Worm (Caenorhabditis elegans) whole organism, late embryonic: Measurements from ENCODE around the gene melo-3.

Experiments used
- C08G9.2 ChIP-seq: sonication (generic microtip); optimal IDR thresholded peaks from 2 replicates; lab custom pipeline; 2016; ENCODE audit warnings: mild to moderate bottlenecking, missing genetic modification characterization, moderate library complexity, missing compliant biosample characterization
- K02D7.2 ChIP-seq: sonication (generic microtip); optimal IDR thresholded peaks from 2 replicates; lab custom pipeline; 2017; ENCODE audit warnings: mild to moderate bottlenecking, missing genetic modification characterization, missing compliant biosample characterization
- Y22D7AL.16 ChIP-seq: sonication (generic microtip); optimal IDR thresholded peaks from 2 replicates; lab custom pipeline; 2016; ENCODE audit warnings: missing genetic modification characterization, missing compliant biosample characterization
- ama-1 ChIP-seq: fragments of 150-350 bp; optimal IDR thresholded peaks from 2 replicates; lab custom pipeline; 2014
- ceh-14 ChIP-seq: sonication (generic microtip); optimal IDR thresholded peaks from 2 replicates; lab custom pipeline; 2016; ENCODE audit warnings: missing genotype, missing genetic modification characterization, missing compliant biosample characterization
- ceh-18 ChIP-seq: sonication (generic microtip); optimal IDR thresholded peaks from 2 replicates; lab custom pipeline; 2016; ENCODE audit warnings: missing genetic modification characterization, missing compliant biosample characterization
- ceh-24 ChIP-seq: sonication (generic microtip); optimal IDR thresholded peaks from 2 replicates; lab custom pipeline; 2016; ENCODE audit warnings: mild to moderate bottlenecking, missing genetic modification characterization, missing compliant biosample characterization
- ceh-30 ChIP-seq: fragments of 150-350 bp; optimal IDR thresholded peaks from 2 replicates; lab custom pipeline; 2014; ENCODE audit warnings: missing biosample characterization, missing genetic modification characterization
- ceh-31 ChIP-seq: sonication (generic microtip); optimal IDR thresholded peaks from 2 replicates; lab custom pipeline; 2016; ENCODE audit warnings: missing genetic modification characterization, missing compliant biosample characterization
- ceh-34 ChIP-seq: sonication (generic microtip); optimal IDR thresholded peaks from 2 replicates; lab custom pipeline; 2016; ENCODE audit warnings: mild to moderate bottlenecking, missing genetic modification characterization, missing compliant biosample characterization
- ceh-48 ChIP-seq: sonication (generic microtip); optimal IDR thresholded peaks from 2 replicates; lab custom pipeline; 2016; ENCODE audit warnings: missing genetic modification characterization, inconsistent platforms, missing compliant biosample characterization
- ceh-6 ChIP-seq: fragments of 200-800 bp; sonication (Bioruptor generic); optimal IDR thresholded peaks from 2 replicates; lab custom pipeline; 2018; ENCODE audit warnings: mild to moderate bottlenecking, missing genetic modification characterization, missing compliant biosample characterization
- ceh-9 ChIP-seq: sonication (generic microtip); optimal IDR thresholded peaks from 2 replicates; lab custom pipeline; 2016; ENCODE audit warnings: mild to moderate bottlenecking, missing genetic modification characterization, inconsistent platforms, missing compliant biosample characterization
- che-1 ChIP-seq: sonication (generic microtip); optimal IDR thresholded peaks from 2 replicates; lab custom pipeline; 2016; ENCODE audit warnings: mild to moderate bottlenecking, missing genetic modification characterization, missing compliant biosample characterization
- dmd-4 ChIP-seq: sonication (generic microtip); optimal IDR thresholded peaks from 2 replicates; lab custom pipeline; 2016; ENCODE audit warnings: borderline replicate concordance, missing genetic modification characterization, missing compliant biosample characterization
- dve-1 ChIP-seq: sonication (generic microtip); optimal IDR thresholded peaks from 2 replicates; lab custom pipeline; 2017; ENCODE audit warnings: antibody characterized with exemption, mild to moderate bottlenecking, missing genetic modification characterization, missing compliant biosample characterization
- elt-2 ChIP-seq: sonication (generic microtip); optimal IDR thresholded peaks from 2 replicates; lab custom pipeline; 2016; ENCODE audit warnings: missing genetic modification reagents, missing genetic modification characterization, missing compliant biosample characterization
- elt-4 ChIP-seq: sonication (generic microtip); optimal IDR thresholded peaks from 2 replicates; lab custom pipeline; 2016; ENCODE audit warnings: missing genetic modification characterization, missing compliant biosample characterization
- ets-4 ChIP-seq: sonication (generic microtip); optimal IDR thresholded peaks from 2 replicates; lab custom pipeline; 2016; ENCODE audit warnings: missing genetic modification characterization, missing compliant biosample characterization
- eyg-1 ChIP-seq: sonication (generic microtip); optimal IDR thresholded peaks from 2 replicates; lab custom pipeline; 2016; ENCODE audit warnings: missing genotype, missing genetic modification characterization, missing compliant biosample characterization
- fax-1 ChIP-seq: sonication (generic microtip); optimal IDR thresholded peaks from 2 replicates; lab custom pipeline; 2016; ENCODE audit warnings: missing genotype, missing genetic modification characterization, missing compliant biosample characterization
- fkh-10 ChIP-seq: fragments of 150-350 bp; optimal IDR thresholded peaks from 2 replicates; lab custom pipeline; 2014; ENCODE audit warnings: missing biosample characterization, missing genetic modification reagents, missing genetic modification characterization
- hlh-13 ChIP-seq: fragments of 200-800 bp; sonication (Bioruptor generic); optimal IDR thresholded peaks from 2 replicates; lab custom pipeline; 2018; ENCODE audit warnings: mild to moderate bottlenecking, missing genetic modification characterization, missing compliant biosample characterization
- hlh-15 ChIP-seq: sonication (generic microtip); optimal IDR thresholded peaks from 2 replicates; lab custom pipeline; 2016; ENCODE audit warnings: missing genetic modification characterization, missing compliant biosample characterization
- hlh-6 ChIP-seq: sonication (generic microtip); optimal IDR thresholded peaks from 2 replicates; lab custom pipeline; 2016; ENCODE audit warnings: missing genotype, missing genetic modification characterization, missing compliant biosample characterization
- lim-6 ChIP-seq: sonication (generic microtip); optimal IDR thresholded peaks from 2 replicates; lab custom pipeline; 2016; ENCODE audit warnings: missing genetic modification characterization, missing compliant biosample characterization
- lin-11 ChIP-seq: fragments of 200-800 bp; sonication (Bioruptor generic); optimal IDR thresholded peaks from 2 replicates; lab custom pipeline; 2018; ENCODE audit warnings: mild to moderate bottlenecking, missing genetic modification characterization, missing compliant biosample characterization
- madf-2 ChIP-seq: sonication (generic microtip); optimal IDR thresholded peaks from 2 replicates; lab custom pipeline; 2017; ENCODE audit warnings: missing genetic modification characterization, missing compliant biosample characterization
- nfya-1 ChIP-seq: sonication (generic microtip); optimal IDR thresholded peaks from 2 replicates; lab custom pipeline; 2017; ENCODE audit warnings: missing genetic modification characterization, mild to moderate bottlenecking, missing compliant biosample characterization, antibody characterized with exemption, moderate library complexity
- nhr-11 ChIP-seq: fragments of 150-350 bp; optimal IDR thresholded peaks from 2 replicates; lab custom pipeline; 2014; ENCODE audit warnings: missing biosample characterization, missing genetic modification characterization
- nhr-232 ChIP-seq: sonication (generic microtip); optimal IDR thresholded peaks from 2 replicates; lab custom pipeline; 2016; ENCODE audit warnings: missing genetic modification characterization, missing compliant biosample characterization
- npax-4 ChIP-seq: sonication (generic microtip); optimal IDR thresholded peaks from 2 replicates; lab custom pipeline; 2016; ENCODE audit warnings: missing genetic modification characterization, missing compliant biosample characterization
- odd-2 ChIP-seq: sonication (generic microtip); optimal IDR thresholded peaks from 2 replicates; lab custom pipeline; 2017; ENCODE audit warnings: antibody characterized with exemption, mild to moderate bottlenecking, missing genetic modification characterization, missing compliant biosample characterization
- pag-3 ChIP-seq: sonication (generic microtip); optimal IDR thresholded peaks from 2 replicates; lab custom pipeline; 2016; ENCODE audit warnings: missing compliant biosample characterization, missing genetic modification characterization, borderline replicate concordance
- pat-9 ChIP-seq: fragments of 200-800 bp; sonication (Bioruptor generic); optimal IDR thresholded peaks from 2 replicates; lab custom pipeline; 2018; ENCODE audit warnings: mild to moderate bottlenecking, missing genetic modification characterization, moderate library complexity, missing compliant biosample characterization
- pax-1 ChIP-seq: fragments of 150-350 bp; optimal IDR thresholded peaks from 2 replicates; lab custom pipeline; 2014; ENCODE audit warnings: missing biosample characterization, missing genetic modification characterization
- pha-2 ChIP-seq: sonication (generic microtip); optimal IDR thresholded peaks from 2 replicates; lab custom pipeline; 2017; ENCODE audit warnings: mild to moderate bottlenecking, missing genetic modification characterization, missing compliant biosample characterization
- pha-4 ChIP-seq: fragments of 150-350 bp; optimal IDR thresholded peaks from 2 replicates; lab custom pipeline; 2018; ENCODE audit warnings: missing biosample characterization, missing genetic modification reagents, missing genetic modification characterization
- pqm-1 ChIP-seq: sonication (generic microtip); optimal IDR thresholded peaks from 2 replicates; lab custom pipeline; 2016; ENCODE audit warnings: missing genetic modification characterization, missing compliant biosample characterization
- pros-1 ChIP-seq: fragments of 150-350 bp; optimal IDR thresholded peaks from 2 replicates; lab custom pipeline; 2014; ENCODE audit warnings: missing biosample characterization, missing genetic modification reagents, missing genetic modification characterization
- ref-2 ChIP-seq: sonication (generic microtip); optimal IDR thresholded peaks from 2 replicates; lab custom pipeline; 2016; ENCODE audit warnings: missing genetic modification characterization, missing compliant biosample characterization
- rnt-1 ChIP-seq: sonication (generic microtip); optimal IDR thresholded peaks from 2 replicates; lab custom pipeline; 2016; ENCODE audit warnings: missing genetic modification characterization, missing compliant biosample characterization
- sdc-2 ChIP-seq: sonication (generic microtip); optimal IDR thresholded peaks from 2 replicates; lab custom pipeline; 2016; ENCODE audit warnings: missing genotype, missing genetic modification characterization, missing compliant biosample characterization
- sox-2 ChIP-seq: fragments of 200-800 bp; sonication (Bioruptor generic); IDR thresholded peaks from 2 replicates; pipeline ENCODE4 v1.3.6; 2022; ENCODE audit warnings: missing genetic modification reagents, missing genetic modification characterization, missing compliant biosample characterization
- sox-4 ChIP-seq: sonication (generic microtip); optimal IDR thresholded peaks from 2 replicates; lab custom pipeline; 2017; ENCODE audit warnings: mild to moderate bottlenecking, missing genetic modification characterization, inconsistent platforms, missing compliant biosample characterization
- syd-9 ChIP-seq: sonication (generic microtip); optimal IDR thresholded peaks from 2 replicates; lab custom pipeline; 2016; ENCODE audit warnings: mild to moderate bottlenecking, missing genetic modification characterization, moderate library complexity, missing compliant biosample characterization
- tbx-2 ChIP-seq: sonication (generic microtip); optimal IDR thresholded peaks from 2 replicates; lab custom pipeline; 2016; ENCODE audit warnings: missing genetic modification characterization, missing compliant biosample characterization
- tbx-7 ChIP-seq: sonication (generic microtip); optimal IDR thresholded peaks from 2 replicates; lab custom pipeline; 2016; ENCODE audit warnings: missing genotype, missing genetic modification characterization, missing compliant biosample characterization
- ttx-3 ChIP-seq: sonication (generic microtip); optimal IDR thresholded peaks from 2 replicates; lab custom pipeline; 2016; ENCODE audit warnings: missing genetic modification reagents, missing genetic modification characterization, missing compliant biosample characterization
- unc-3 ChIP-seq, 2 experiments: fragments of 200-800 bp in 1 of 2; sonication (Bioruptor generic) in 1 of 2; sonication (generic microtip) in 1 of 2; conservative IDR thresholded peaks in 1 of 2; optimal IDR thresholded peaks in 1 of 2; 2 replicates each; pipeline versions ENCODE4 v1.3.6 to Lab custom; 2016 to 2022; ENCODE audit warnings: missing compliant biosample characterization in 2 of 2, missing genetic modification characterization in 2 of 2, missing genetic modification reagents in 1 of 2
- unc-42 ChIP-seq: sonication (generic microtip); optimal IDR thresholded peaks from 2 replicates; lab custom pipeline; 2016; ENCODE audit warnings: missing genotype, missing genetic modification characterization, missing compliant biosample characterization
- ztf-16 ChIP-seq: sonication (generic microtip); optimal IDR thresholded peaks from 2 replicates; lab custom pipeline; 2017; ENCODE audit warnings: missing genetic modification characterization, missing compliant biosample characterization

Gene melo-3

ce11 chrV:15071015-15071810 is 34.5 kb upstream of the melo-3 start, which contains the start of gene unc-76:
Gene unc-76 (plus strand): TSS chrV:15071760.
- TF ChIP-seq dmd-4 (tag; lab: Kevin White, UChicago), result no peak
- TF ChIP-seq unc-3 (GFP tag; conservative IDR thresholded peaks at IDR 0.05; lab: Robert Waterston, UW), result no peak
- peak; percentile 57 for TF ChIP-seq unc-3 (tag; optimal IDR thresholded peaks at IDR 0.05; lab: Kevin White, UChicago)
- TF ChIP-seq pha-4 (tag; lab: Kevin White, UChicago), result no peak
- TF ChIP-seq ets-4, result no peak
- TF ChIP-seq lin-11 (tag; lab: Kevin White, UChicago), result no peak
- no peak for TF ChIP-seq eyg-1 (tag; lab: Kevin White, UChicago)
- TF ChIP-seq sox-2 (GFP tag; lab: Robert Waterston, UW), result peak; percentile 28; the same call in 1 of the 2 replicates
- no peak for TF ChIP-seq madf-2 (tag; lab: Kevin White, UChicago)
- TF ChIP-seq ref-2 (tag; lab: Kevin White, UChicago), result peak; percentile 55
- no peak for TF ChIP-seq ceh-30 (tag; lab: Kevin White, UChicago)
- TF ChIP-seq fkh-10 (GFP tag; lab: Kevin White, UChicago), result no peak
- TF ChIP-seq tbx-7 (tag; lab: Kevin White, UChicago), result no peak
- no peak for TF ChIP-seq hlh-6 (tag; lab: Kevin White, UChicago)
- no peak for TF ChIP-seq K02D7.2 (tag; lab: Kevin White, UChicago)
- peak; percentile 89 for TF ChIP-seq rnt-1 (tag; lab: Kevin White, UChicago)
- TF ChIP-seq lim-6 (tag; lab: Kevin White, UChicago), result no peak
- no peak for TF ChIP-seq ama-1
- no peak for TF ChIP-seq ceh-24
- peak; percentile 24 for TF ChIP-seq syd-9 (tag; lab: Kevin White, UChicago)
- TF ChIP-seq npax-4 (tag; lab: Kevin White, UChicago), result no peak
- peak; percentile 89 for TF ChIP-seq nfya-1
- TF ChIP-seq dve-1 (tag; lab: Kevin White, UChicago), result peak; percentile 92
- no peak for TF ChIP-seq pat-9
- peak; percentile 74 for TF ChIP-seq ceh-14 (tag; lab: Kevin White, UChicago)
- no peak for TF ChIP-seq nhr-232 (tag; lab: Kevin White, UChicago)
- peak; percentile 49 for TF ChIP-seq C08G9.2
- no peak for TF ChIP-seq elt-2
- TF ChIP-seq Y22D7AL.16 (tag; lab: Kevin White, UChicago), result no peak
- no peak for TF ChIP-seq ceh-9 (tag; lab: Kevin White, UChicago)
- TF ChIP-seq fax-1 (tag; lab: Kevin White, UChicago), result peak; percentile 32
- no peak for TF ChIP-seq pag-3
- TF ChIP-seq hlh-13, result no peak
- TF ChIP-seq che-1 (tag; lab: Kevin White, UChicago), result no peak
- TF ChIP-seq ceh-6 (GFP tag; lab: Kevin White, UChicago), result no peak
- TF ChIP-seq ceh-31 (tag; lab: Kevin White, UChicago), result peak; percentile 92
- TF ChIP-seq sdc-2 (tag; lab: Kevin White, UChicago), result no peak
- TF ChIP-seq hlh-15 (tag; lab: Kevin White, UChicago), result no peak
- peak; percentile 73 for TF ChIP-seq pros-1 (tag; lab: Kevin White, UChicago)
- TF ChIP-seq sox-4, result no peak
- TF ChIP-seq nhr-11, result no peak
- TF ChIP-seq odd-2 (tag; lab: Kevin White, UChicago), result no peak
- no peak for TF ChIP-seq elt-4 (tag; lab: Kevin White, UChicago)
- no peak for TF ChIP-seq ztf-16 (tag; lab: Kevin White, UChicago)
- no peak for TF ChIP-seq ttx-3 (tag; lab: Kevin White, UChicago)
- TF ChIP-seq ceh-48 (tag; lab: Kevin White, UChicago), result peak; percentile 52
- TF ChIP-seq pax-1 (tag; lab: Kevin White, UChicago), result peak; percentile 58
- no peak for TF ChIP-seq pha-2 (tag; lab: Kevin White, UChicago)
- peak; percentile 84 for TF ChIP-seq tbx-2 (tag; lab: Kevin White, UChicago)
- peak; percentile 95 for TF ChIP-seq ceh-18
- TF ChIP-seq pqm-1 (tag; lab: Kevin White, UChicago), result no peak
- peak; percentile 90 for TF ChIP-seq unc-42 (tag; lab: Kevin White, UChicago)
- peak; percentile 98 for TF ChIP-seq ceh-34 (tag; lab: Kevin White, UChicago)
